Worm (Caenorhabditis elegans) whole organism, mixed stage, embryonic: ENCODE data around the gene K12B6.11.

Experiments
- ceh-83 ChIP-seq: fragments of 200-800 bp; sonication (Bioruptor generic); optimal IDR thresholded peaks from 2 replicates; lab custom pipeline; 2018; ENCODE audit warnings: mild to moderate bottlenecking, missing genetic modification characterization, missing compliant biosample characterization
- elt-1 ChIP-seq: sonication (generic microtip); optimal IDR thresholded peaks from 2 replicates; lab custom pipeline; 2017; ENCODE audit warnings: missing genetic modification characterization, mild to moderate bottlenecking, missing compliant biosample characterization, antibody characterized with exemption, moderate library complexity, borderline replicate concordance; ENCODE audit not compliant: insufficient read depth
- elt-3 ChIP-seq: fragments of 150-350 bp; optimal IDR thresholded peaks from 2 replicates; lab custom pipeline; 2014; ENCODE audit warnings: missing biosample characterization, missing genetic modification characterization
- lsy-2 ChIP-seq: fragments of 150-350 bp; optimal IDR thresholded peaks from 2 replicates; lab custom pipeline; 2014; ENCODE audit warnings: missing biosample characterization, missing genetic modification characterization
- mep-1 ChIP-seq: fragments of 150-350 bp; optimal IDR thresholded peaks from 2 replicates; lab custom pipeline; 2017; ENCODE audit warnings: missing biosample characterization, missing genetic modification reagents, missing genetic modification characterization, inconsistent platforms
- nhr-2 ChIP-seq: fragments of 150-350 bp; optimal IDR thresholded peaks from 2 replicates; lab custom pipeline; 2014; ENCODE audit warnings: missing biosample characterization, missing genetic modification characterization
- nhr-237 ChIP-seq: fragments of 150-350 bp; optimal IDR thresholded peaks from 2 replicates; lab custom pipeline; 2014; ENCODE audit warnings: missing biosample characterization, missing genetic modification characterization
- nhr-76 ChIP-seq: sonication (generic microtip); optimal IDR thresholded peaks from 2 replicates; lab custom pipeline; 2017; ENCODE audit warnings: missing biosample characterization, missing genetic modification characterization
- pha-4 ChIP-seq: fragments of 150-350 bp; optimal IDR thresholded peaks from 2 replicates; lab custom pipeline; 2018; ENCODE audit warnings: missing biosample characterization, missing genetic modification reagents, missing genetic modification characterization
- snpc-4 ChIP-seq: fragments of 150-350 bp; optimal IDR thresholded peaks from 2 replicates; lab custom pipeline; 2014; ENCODE audit warnings: missing biosample characterization, missing genetic modification characterization
- sptf-1 ChIP-seq: sonication (generic microtip); optimal IDR thresholded peaks from 2 replicates; lab custom pipeline; 2017; ENCODE audit warnings: mild to moderate bottlenecking, missing genetic modification characterization, moderate library complexity, missing compliant biosample characterization
- unc-39 ChIP-seq: fragments of 150-350 bp; optimal IDR thresholded peaks from 2 replicates; lab custom pipeline; 2014; ENCODE audit warnings: missing biosample characterization, missing genetic modification characterization
- unc-62 ChIP-seq: fragments of 150-350 bp; optimal IDR thresholded peaks from 2 replicates; lab custom pipeline; 2014; ENCODE audit warnings: missing biosample characterization, missing genetic modification reagents, missing genetic modification characterization
- ztf-11 ChIP-seq: fragments of 150-350 bp; optimal IDR thresholded peaks from 2 replicates; lab custom pipeline; 2014; ENCODE audit warnings: missing biosample characterization, missing genetic modification characterization

ce11 chrV:6270552-6270951 lies 18.2 kb upstream of the K12B6.11 start, which contains the start of gene F31F7.2:
- TF ChIP-seq mep-1 (tag; lab: Kevin White, UChicago), result no peak
- no peak for TF ChIP-seq ztf-11 (tag; lab: Kevin White, UChicago)
- no peak for TF ChIP-seq snpc-4 (tag; lab: Kevin White, UChicago)
- TF ChIP-seq unc-62 (GFP tag; lab: Kevin White, UChicago), result no peak
- TF ChIP-seq ceh-83 (GFP tag; lab: Kevin White, UChicago), result no peak
- TF ChIP-seq nhr-237 (tag; lab: Kevin White, UChicago), result no peak
- no peak for TF ChIP-seq unc-39 (tag; lab: Kevin White, UChicago)
- TF ChIP-seq nhr-76 (tag; lab: Kevin White, UChicago), result no peak
- TF ChIP-seq pha-4 (tag; lab: Kevin White, UChicago), result no peak
- no peak for TF ChIP-seq elt-1
- no peak for TF ChIP-seq nhr-2 (tag; lab: Kevin White, UChicago)
- no peak for TF ChIP-seq elt-3
- TF ChIP-seq lsy-2 (tag; lab: Kevin White, UChicago), result no peak
- no peak for TF ChIP-seq sptf-1
